Worm (Caenorhabditis elegans) whole organism, midembryonic: ENCODE measurements around the gene F11A5.15.

ENCODE experiments used
- T22C8.4 ChIP-seq: fragments of 200-800 bp; sonication (Bioruptor generic); IDR thresholded peaks from 2 replicates; pipeline ENCODE4 v1.3.6; 2022; ENCODE audit warnings: missing genetic modification characterization, missing compliant biosample characterization
- flt-1 ChIP-seq: fragments of 200-800 bp; sonication (Bioruptor generic); IDR thresholded peaks from 2 replicates; pipeline ENCODE4 v1.3.6; 2022; ENCODE audit warnings: missing genetic modification characterization, missing compliant biosample characterization
- klf-2 ChIP-seq: fragments of 200-800 bp; sonication (Bioruptor generic); conservative IDR thresholded peaks from 2 replicates; pipeline ENCODE4 v1.3.6; 2022; ENCODE audit warnings: missing genetic modification reagents, missing genetic modification characterization, missing compliant biosample characterization
- med-1 ChIP-seq: sonication (generic microtip); optimal IDR thresholded peaks from 2 replicates; lab custom pipeline; 2017; ENCODE audit warnings: missing genetic modification characterization, mild to moderate bottlenecking, missing compliant biosample characterization, antibody characterized with exemption, missing genetic modification reagents; ENCODE audit not compliant: insufficient read depth
- tab-1 ChIP-seq: fragments of 200-800 bp; sonication (Bioruptor generic); IDR thresholded peaks from 2 replicates; pipeline ENCODE4 v1.3.6; 2022; ENCODE audit warnings: missing genetic modification characterization, missing compliant biosample characterization

ce11 chrV:16182110-16182509 is 36.3 kb downstream of the F11A5.15 start, which contains the start of gene srz-13:
- TF ChIP-seq med-1 (GFP tag; lab: Kevin White, UChicago) (no peak), tab-1 (GFP tag; lab: Robert Waterston, UW) (no peak), klf-2 (GFP tag; lab: Robert Waterston, UW) (no peak), flt-1 (GFP tag; lab: Robert Waterston, UW) (no peak), T22C8.4 (GFP tag; lab: Robert Waterston, UW) (no peak)
